Fruit fly (Drosophila melanogaster) whole organism, embryonic: ENCODE results near the gene GAPcenA.

ENCODE experiments used
- Abd-B ChIP-seq: fragments of 200-800 bp; sonication (Bioruptor generic); optimal IDR thresholded peaks from 2 replicates; lab custom pipeline; 2018; ENCODE audit warnings: missing biosample characterization, mild to moderate bottlenecking, missing genetic modification characterization, moderate library complexity
- Adf1 ChIP-seq: fragments of 200-800 bp; sonication (Bioruptor generic); IDR thresholded peaks from 2 replicates; pipeline ENCODE4 v1.3.6; 2022; ENCODE audit warnings: missing biosample characterization, missing genetic modification characterization
- Bgb ChIP-seq: fragments of 200-800 bp; sonication (Bioruptor generic); IDR thresholded peaks from 2 replicates; pipeline ENCODE4 v1.3.6; 2022; ENCODE audit warnings: missing biosample characterization, missing genetic modification characterization; ENCODE audit not compliant: partially characterized antibody
- BtbVII ChIP-seq: fragments of 200-800 bp; sonication (Bioruptor generic); optimal IDR thresholded peaks from 3 replicates; lab custom pipeline; 2017; ENCODE audit warnings: missing biosample characterization, mild to moderate bottlenecking, missing genetic modification characterization
- CG10321 ChIP-seq: fragments of 200-800 bp; sonication (Bioruptor generic); IDR thresholded peaks from 2 replicates; pipeline ENCODE4 v1.3.6; 2022; ENCODE audit warnings: missing biosample characterization, missing genetic modification characterization
- CG10959 ChIP-seq: fragments of 200-800 bp; sonication (Bioruptor generic); IDR thresholded peaks from 2 replicates; pipeline ENCODE4 v1.3.6; 2022; ENCODE audit warnings: missing biosample characterization, missing genetic modification characterization
- CG11247 ChIP-seq: fragments of 200-800 bp; sonication (Bioruptor generic); IDR thresholded peaks from 2 replicates; pipeline ENCODE4 v1.3.6; 2022; ENCODE audit warnings: missing biosample characterization, missing genetic modification characterization
- CG13123 ChIP-seq: fragments of 200-800 bp; sonication (Bioruptor generic); optimal IDR thresholded peaks from 2 replicates; lab custom pipeline; 2016; ENCODE audit warnings: missing biosample characterization, missing genetic modification characterization
- CG13287 ChIP-seq: fragments of 200-800 bp; sonication (Bioruptor generic); IDR thresholded peaks from 2 replicates; pipeline ENCODE4 v1.3.6; 2022; ENCODE audit warnings: missing biosample characterization, missing genetic modification characterization; ENCODE audit not compliant: partially characterized antibody
- CG13296 ChIP-seq: fragments of 200-800 bp; sonication (Bioruptor generic); optimal IDR thresholded peaks from 3 replicates; lab custom pipeline; 2018; ENCODE audit warnings: missing biosample characterization, mild to moderate bottlenecking, missing genetic modification characterization
- CG13624 ChIP-seq: fragments of 200-800 bp; sonication (Bioruptor generic); optimal IDR thresholded peaks from 2 replicates; lab custom pipeline; 2016; ENCODE audit warnings: missing biosample characterization, missing genetic modification characterization
- CG13894 ChIP-seq: fragments of 200-800 bp; sonication (Bioruptor generic); optimal IDR thresholded peaks from 3 replicates; lab custom pipeline; 2018; ENCODE audit warnings: missing biosample characterization, mild to moderate bottlenecking, missing genetic modification characterization, moderate library complexity
- CG14441 ChIP-seq: fragments of 200-800 bp; sonication (Bioruptor generic); IDR thresholded peaks from 2 replicates; pipeline ENCODE4 v1.3.6; 2022; ENCODE audit warnings: missing biosample characterization, missing genetic modification characterization
- CG15514 ChIP-seq: fragments of 200-800 bp; sonication (Bioruptor generic); optimal IDR thresholded peaks from 3 replicates; lab custom pipeline; 2017; ENCODE audit warnings: missing biosample characterization, missing genetic modification characterization, mild to moderate bottlenecking, moderate library complexity, missing genetic modification reagents
- CG34224 ChIP-seq: fragments of 200-800 bp; sonication (Bioruptor generic); IDR thresholded peaks from 3 replicates; pipeline ENCODE4 v1.3.6; 2022; ENCODE audit warnings: missing biosample characterization, missing genetic modification characterization; ENCODE audit not compliant: partially characterized antibody
- CG42726 ChIP-seq: fragments of 200-800 bp; sonication (Bioruptor generic); IDR thresholded peaks from 2 replicates; pipeline ENCODE4 v1.3.6; 2022; ENCODE audit warnings: missing biosample characterization, missing genetic modification characterization; ENCODE audit not compliant: partially characterized antibody
- CG4854 ChIP-seq: fragments of 200-800 bp; sonication (Bioruptor generic); optimal IDR thresholded peaks from 2 replicates; lab custom pipeline; 2016; ENCODE audit warnings: missing biosample characterization, missing genetic modification characterization, inconsistent platforms
- CG6791 ChIP-seq: fragments of 200-800 bp; sonication (Bioruptor generic); IDR thresholded peaks from 3 replicates; pipeline ENCODE4 v1.3.6; 2022; ENCODE audit warnings: missing biosample characterization, missing genetic modification characterization; ENCODE audit not compliant: partially characterized antibody
- CG7271 ChIP-seq: fragments of 200-800 bp; sonication (Bioruptor generic); optimal IDR thresholded peaks from 2 replicates; lab custom pipeline; 2018; ENCODE audit warnings: missing biosample characterization, mild to moderate bottlenecking, missing genetic modification characterization, moderate library complexity
- CG7839 ChIP-seq: fragments of 200-800 bp; sonication (Bioruptor generic); optimal IDR thresholded peaks from 3 replicates; lab custom pipeline; 2018; ENCODE audit warnings: missing biosample characterization, mild to moderate bottlenecking, missing genetic modification characterization, moderate library complexity
- CG9609 ChIP-seq: fragments of 200-800 bp; sonication (Bioruptor generic); optimal IDR thresholded peaks from 3 replicates; lab custom pipeline; 2016; ENCODE audit warnings: missing biosample characterization, missing genetic modification characterization
- Dll ChIP-seq: fragments of 200-800 bp; sonication (Bioruptor generic); IDR thresholded peaks from 4 replicates; pipeline ENCODE4 v1.3.6; 2022; ENCODE audit warnings: missing biosample characterization, missing genetic modification characterization; ENCODE audit not compliant: partially characterized antibody
- Dref ChIP-seq: fragments of 200-800 bp; sonication (Bioruptor generic); IDR thresholded peaks from 2 replicates; pipeline ENCODE4 v1.3.6; 2022; ENCODE audit warnings: missing biosample characterization, missing genetic modification characterization
- Fer3 ChIP-seq: fragments of 200-800 bp; sonication (Bioruptor generic); optimal IDR thresholded peaks from 2 replicates; lab custom pipeline; 2018; ENCODE audit warnings: missing biosample characterization, mild to moderate bottlenecking, missing genetic modification characterization, moderate library complexity
- HmgZ ChIP-seq: fragments of 200-800 bp; sonication (Bioruptor generic); optimal IDR thresholded peaks from 2 replicates; lab custom pipeline; 2018; ENCODE audit warnings: missing biosample characterization, mild to moderate bottlenecking, missing genetic modification characterization
- Hr78 ChIP-seq, 2 experiments: fragments of 200-800 bp in 1 of 2; fragments of >200 bp in 1 of 2; sonication (Bioruptor generic) in 1 of 2; optimal IDR thresholded peaks; 2 replicates each; lab custom pipeline; 2017 to 2019; ENCODE audit warnings: missing biosample characterization in 2 of 2, missing genetic modification characterization in 2 of 2, mild to moderate bottlenecking in 1 of 2, moderate library complexity in 1 of 2
- Jarid2 ChIP-seq: fragments of 200-800 bp; sonication (Bioruptor generic); optimal IDR thresholded peaks from 3 replicates; lab custom pipeline; 2017; ENCODE audit warnings: mild to moderate bottlenecking, missing biosample characterization, missing genetic modification reagents, missing genetic modification characterization
- Myb ChIP-seq: fragments of 200-800 bp; sonication (Bioruptor generic); optimal IDR thresholded peaks from 2 replicates; lab custom pipeline; 2016; ENCODE audit warnings: missing biosample characterization, missing genetic modification characterization
- PHDP ChIP-seq: fragments of 200-800 bp; sonication (Bioruptor generic); optimal IDR thresholded peaks from 3 replicates; lab custom pipeline; 2018; ENCODE audit warnings: missing biosample characterization, mild to moderate bottlenecking, missing genetic modification characterization, moderate library complexity
- Poxn ChIP-seq: fragments of 200-800 bp; sonication (Bioruptor generic); IDR thresholded peaks from 2 replicates; pipeline ENCODE4 v1.3.6; 2022; ENCODE audit warnings: missing biosample characterization, missing genetic modification characterization
- Xbp1 ChIP-seq: fragments of 200-800 bp; sonication (Bioruptor generic); optimal IDR thresholded peaks from 3 replicates; lab custom pipeline; 2016; ENCODE audit warnings: missing biosample characterization, mild to moderate bottlenecking, missing genetic modification characterization
- amos ChIP-seq: fragments of 200-800 bp; sonication (Bioruptor generic); IDR thresholded peaks from 2 replicates; pipeline ENCODE4 v1.3.6; 2022; ENCODE audit warnings: missing biosample characterization, missing genetic modification characterization; ENCODE audit not compliant: partially characterized antibody
- ash1 ChIP-seq: fragments of 200-800 bp; sonication (Bioruptor generic); optimal IDR thresholded peaks from 2 replicates; lab custom pipeline; 2018; ENCODE audit warnings: missing biosample characterization, mild to moderate bottlenecking, missing genetic modification characterization
- ato ChIP-seq: fragments of 200-800 bp; sonication (Bioruptor generic); IDR thresholded peaks from 2 replicates; pipeline ENCODE4 v1.3.6; 2022; ENCODE audit warnings: missing biosample characterization, missing genetic modification characterization; ENCODE audit not compliant: partially characterized antibody
- disco-r ChIP-seq: fragments of 200-800 bp; sonication (Bioruptor generic); optimal IDR thresholded peaks from 2 replicates; lab custom pipeline; 2016; ENCODE audit warnings: missing biosample characterization, missing genetic modification characterization
- exex ChIP-seq: fragments of 200-800 bp; sonication (Bioruptor generic); optimal IDR thresholded peaks from 4 replicates; lab custom pipeline; 2018; ENCODE audit warnings: missing biosample characterization, mild to moderate bottlenecking, missing genetic modification characterization, moderate library complexity
- gce ChIP-seq: fragments of 200-800 bp; sonication (Bioruptor generic); IDR thresholded peaks from 3 replicates; pipeline ENCODE4 v1.3.6; 2022; ENCODE audit warnings: missing biosample characterization, missing genetic modification characterization
- lov ChIP-seq, 2 experiments: fragments of 200-800 bp in 1 of 2; fragments of >200 bp in 1 of 2; sonication (Bioruptor generic) in 1 of 2; IDR thresholded peaks in 1 of 2; optimal IDR thresholded peaks in 1 of 2; 2 replicates in 1 of 2; 3 replicates in 1 of 2; pipeline versions ENCODE4 v1.3.6 to Lab custom; 2017 to 2022; ENCODE audit warnings: missing biosample characterization in 1 of 2, missing genetic modification characterization in 1 of 2
- mam ChIP-seq: fragments of 200-800 bp; sonication (Bioruptor generic); optimal IDR thresholded peaks from 3 replicates; lab custom pipeline; 2016; ENCODE audit warnings: missing biosample characterization, missing genetic modification characterization
- nerfin-2 ChIP-seq: fragments of 200-800 bp; sonication (Bioruptor generic); IDR thresholded peaks from 2 replicates; pipeline ENCODE4 v1.3.6; 2022; ENCODE audit warnings: missing biosample characterization, missing genetic modification characterization; ENCODE audit not compliant: partially characterized antibody
- pho ChIP-seq: fragments of 200-800 bp; sonication (Bioruptor generic); optimal IDR thresholded peaks from 2 replicates; lab custom pipeline; 2016; ENCODE audit warnings: missing biosample characterization, missing genetic modification characterization
- pzg ChIP-seq: fragments of 200-800 bp; sonication (Bioruptor generic); optimal IDR thresholded peaks from 3 replicates; lab custom pipeline; 2018; ENCODE audit warnings: missing biosample characterization, mild to moderate bottlenecking, missing genetic modification characterization, moderate library complexity
- sens ChIP-seq: fragments of 200-800 bp; sonication (Bioruptor generic); peaks from one replicate; lab custom pipeline; 2016; ENCODE audit warnings: missing biosample characterization, missing genetic modification characterization
- sens-2 ChIP-seq: fragments of 200-800 bp; sonication (Bioruptor generic); IDR thresholded peaks from 2 replicates; pipeline ENCODE4 v1.3.6; 2022; ENCODE audit warnings: missing biosample characterization, missing genetic modification characterization
- shn ChIP-seq: fragments of 200-800 bp; sonication (Bioruptor generic); optimal IDR thresholded peaks from 3 replicates; lab custom pipeline; 2016; ENCODE audit warnings: missing biosample characterization, missing genetic modification characterization
- trem ChIP-seq: fragments of 200-800 bp; optimal IDR thresholded peaks from 3 replicates; lab custom pipeline; 2019; ENCODE audit warnings: missing biosample characterization, mild to moderate bottlenecking, missing genetic modification characterization, moderate library complexity
- unpg ChIP-seq: fragments of 200-800 bp; sonication (Bioruptor generic); optimal IDR thresholded peaks from 3 replicates; lab custom pipeline; 2018; ENCODE audit warnings: missing biosample characterization, mild to moderate bottlenecking, missing genetic modification characterization, moderate library complexity

The GAPcenA gene

dm6 chr3L:8360643-8361110 lies 14.3 kb downstream of the GAPcenA start, which contains the start of gene Idh (continued):
- TF ChIP-seq Jarid2 (GFP tag; lab: Kevin White, UChicago) (peak; percentile 88), trem (tag; lab: Kevin White, UChicago) (no peak), CG13287 (GFP tag; lab: Robert Waterston, UW) (peak; percentile 74), CG7839 (tag; lab: Kevin White, UChicago) (peak; percentile 28), Dref (peak; percentile 36), shn (GFP tag; lab: Kevin White, UChicago) (no peak), ash1 (GFP tag; lab: Kevin White, UChicago) (no peak), CG14441 (peak; percentile 45; the same call in 1 of the 2 replicates), pzg (GFP tag; lab: Kevin White, UChicago) (peak; percentile 65), CG13123 (GFP tag; lab: Kevin White, UChicago) (no peak), HmgZ (tag; lab: Kevin White, UChicago) (peak; percentile 63), pho (GFP tag; lab: Kevin White, UChicago) (no peak), CG6791 (GFP tag; lab: Robert Waterston, UW) (0 out of 3 replicates have a peak, but pooled peaks have one; percentile 31), mam (GFP tag; lab: Kevin White, UChicago) (no peak), CG42726 (peak; percentile 37; the same call in 1 of the 2 replicates), amos (peak; percentile 59; the same call in 1 of the 2 replicates), Adf1 (GFP tag; lab: Robert Waterston, UW) (peak; percentile 9; the same call in 1 of the 2 replicates), CG4854 (no peak), sens (GFP tag; lab: Kevin White, UChicago) (peak; percentile 78), disco-r (GFP tag; lab: Kevin White, UChicago) (peak; percentile 7), CG13296 (GFP tag; lab: Kevin White, UChicago) (peak; percentile 56), CG15514 (peak; percentile 61), CG9609 (no peak), unpg (peak; percentile 21), CG10321 (GFP tag; lab: Robert Waterston, UW) (no peak), CG10959 (no peak), Xbp1 (no peak), Dll (peak; percentile 36; the same call in 1 of the 4 replicates), sens-2 (peak; percentile 36; the same call in 1 of the 2 replicates), Hr78 (GFP tag; optimal IDR thresholded peaks at IDR 0.05; lab: Kevin White, UChicago) (peak in 1 of 2 experiments; percentile 93), CG11247 (GFP tag; lab: Robert Waterston, UW) (0 out of 2 replicates have a peak, but pooled peaks have one; percentile 14), lov (optimal IDR thresholded peaks at IDR 0.05; lab: Kevin White, UChicago) (no peak), lov (GFP tag; IDR thresholded peaks at IDR 0.05; lab: Robert Waterston, UW) (no peak), Myb (GFP tag; lab: Kevin White, UChicago) (peak; percentile 26), Abd-B (GFP tag; lab: Kevin White, UChicago) (peak; percentile 13), gce (GFP tag; lab: Robert Waterston, UW) (0 out of 3 replicates have a peak, but pooled peaks have one; percentile 34), nerfin-2 (GFP tag; lab: Robert Waterston, UW) (peak; percentile 38; the same call in 1 of the 2 replicates), BtbVII (GFP tag; lab: Kevin White, UChicago) (peak; percentile 2), Poxn (no peak), CG13624 (GFP tag; lab: Kevin White, UChicago) (no peak), CG7271 (tag; lab: Kevin White, UChicago) (no peak), exex (tag; lab: Kevin White, UChicago) (peak; percentile 46), PHDP (peak; percentile 51), Bgb (GFP tag; lab: Robert Waterston, UW) (peak; percentile 61), CG34224 (GFP tag; lab: Robert Waterston, UW) (peak; percentile 65), ato (GFP tag; lab: Robert Waterston, UW) (0 out of 2 replicates have a peak, but pooled peaks have one; percentile 17), CG13894 (tag; lab: Kevin White, UChicago) (peak; percentile 41), Fer3 (tag; lab: Kevin White, UChicago) (peak; percentile 38)
